Fruit fly (Drosophila melanogaster) whole organism, embryonic: ENCODE data around the gene CG31816.

ENCODE experiments used
- Ada2b ChIP-seq: fragments of 200-800 bp; sonication (Bioruptor generic); IDR thresholded peaks from 2 replicates; pipeline ENCODE4 v1.3.6; 2022; ENCODE audit warnings: missing biosample characterization, missing genetic modification characterization
- Atf-2 ChIP-seq: fragments of 200-800 bp; sonication (Bioruptor generic); optimal IDR thresholded peaks from 2 replicates; lab custom pipeline; 2016; ENCODE audit warnings: missing biosample characterization, missing genetic modification characterization
- B-H2 ChIP-seq: fragments of 200-800 bp; sonication (Bioruptor generic); optimal IDR thresholded peaks from 2 replicates; lab custom pipeline; 2018; ENCODE audit warnings: missing biosample characterization, mild to moderate bottlenecking, missing genetic modification characterization
- Bdp1 ChIP-seq: fragments of 200-800 bp; sonication (Bioruptor generic); optimal IDR thresholded peaks from 3 replicates; lab custom pipeline; 2016; ENCODE audit warnings: missing biosample characterization, missing genetic modification characterization
- CG15514 ChIP-seq: fragments of 200-800 bp; sonication (Bioruptor generic); optimal IDR thresholded peaks from 3 replicates; lab custom pipeline; 2017; ENCODE audit warnings: missing biosample characterization, missing genetic modification characterization, mild to moderate bottlenecking, moderate library complexity, missing genetic modification reagents
- CG1602 ChIP-seq: fragments of 200-800 bp; sonication (Bioruptor generic); optimal IDR thresholded peaks from 3 replicates; lab custom pipeline; 2016; ENCODE audit warnings: missing biosample characterization, missing genetic modification characterization
- CG17186 ChIP-seq: fragments of 200-800 bp; sonication (Bioruptor generic); optimal IDR thresholded peaks from 3 replicates; lab custom pipeline; 2017; ENCODE audit warnings: missing biosample characterization, missing genetic modification reagents, missing genetic modification characterization
- CG32772 ChIP-seq: fragments of 200-800 bp; sonication (Bioruptor generic); IDR thresholded peaks from 2 replicates; pipeline ENCODE4 v1.3.6; 2022; ENCODE audit warnings: missing biosample characterization, missing genetic modification characterization
- CG4328 ChIP-seq: fragments of 200-800 bp; sonication (Bioruptor generic); optimal IDR thresholded peaks from 3 replicates; lab custom pipeline; 2017; ENCODE audit warnings: missing biosample characterization, missing genetic modification reagents, missing genetic modification characterization
- CG5245 ChIP-seq: fragments of 200-800 bp; sonication (Bioruptor generic); optimal IDR thresholded peaks from 3 replicates; lab custom pipeline; 2016; ENCODE audit warnings: missing biosample characterization, missing genetic modification characterization
- CG6272 ChIP-seq: fragments of 200-800 bp; sonication (Bioruptor generic); IDR thresholded peaks from 2 replicates; pipeline ENCODE4 v1.3.6; 2022; ENCODE audit warnings: missing biosample characterization, missing genetic modification characterization
- CG7357 ChIP-seq: fragments of 200-800 bp; sonication (Bioruptor generic); IDR thresholded peaks from 3 replicates; pipeline ENCODE4 v1.3.6; 2022; ENCODE audit warnings: missing biosample characterization, missing genetic modification characterization
- CG7556 ChIP-seq: fragments of 200-800 bp; sonication (Bioruptor generic); optimal IDR thresholded peaks from 2 replicates; lab custom pipeline; 2017; ENCODE audit warnings: missing biosample characterization, mild to moderate bottlenecking, missing genetic modification characterization
- CG7745 ChIP-seq: fragments of 200-800 bp; sonication (Bioruptor generic); optimal IDR thresholded peaks from 2 replicates; lab custom pipeline; 2018; ENCODE audit warnings: missing biosample characterization, mild to moderate bottlenecking, missing genetic modification characterization, moderate library complexity
- CG8924 ChIP-seq: fragments of 200-800 bp; optimal IDR thresholded peaks from 3 replicates; lab custom pipeline; 2019; ENCODE audit warnings: missing biosample characterization, mild to moderate bottlenecking, missing genetic modification characterization, moderate library complexity
- CG8944 ChIP-seq: fragments of 200-800 bp; sonication (Bioruptor generic); optimal IDR thresholded peaks from 3 replicates; lab custom pipeline; 2016; ENCODE audit warnings: missing biosample characterization, missing genetic modification characterization
- CG9727 ChIP-seq: fragments of 200-800 bp; sonication (Bioruptor generic); optimal IDR thresholded peaks from 3 replicates; lab custom pipeline; 2017; ENCODE audit warnings: missing biosample characterization, mild to moderate bottlenecking, missing genetic modification characterization
- CG9876 ChIP-seq: fragments of 200-800 bp; sonication (Bioruptor generic); optimal IDR thresholded peaks from 2 replicates; lab custom pipeline; 2016; ENCODE audit warnings: missing biosample characterization, missing genetic modification characterization
- Deaf1 ChIP-seq: fragments of 200-800 bp; optimal IDR thresholded peaks from 3 replicates; lab custom pipeline; 2019; ENCODE audit warnings: missing biosample characterization, mild to moderate bottlenecking, missing genetic modification characterization, moderate library complexity
- Dll ChIP-seq: fragments of 200-800 bp; sonication (Bioruptor generic); IDR thresholded peaks from 4 replicates; pipeline ENCODE4 v1.3.6; 2022; ENCODE audit warnings: missing biosample characterization, missing genetic modification characterization; ENCODE audit not compliant: partially characterized antibody
- Ets65A ChIP-seq: fragments of 200-800 bp; sonication (Bioruptor generic); peaks from one replicate; lab custom pipeline; 2016; ENCODE audit warnings: missing biosample characterization, missing genetic modification characterization
- H15 ChIP-seq: fragments of 200-800 bp; sonication (Bioruptor generic); IDR thresholded peaks from 3 replicates; pipeline ENCODE4 v1.3.6; 2022; ENCODE audit warnings: missing biosample characterization, missing genetic modification characterization
- HLH3B ChIP-seq: fragments of 200-800 bp; sonication (Bioruptor generic); IDR thresholded peaks from 2 replicates; pipeline ENCODE4 v1.3.6; 2022; ENCODE audit warnings: missing biosample characterization, missing genetic modification characterization
- Lpt ChIP-seq: fragments of >200 bp; optimal IDR thresholded peaks from 2 replicates; lab custom pipeline; 2018; ENCODE audit warnings: missing biosample characterization, missing genetic modification characterization
- Med ChIP-seq: fragments of 200-800 bp; sonication (Bioruptor generic); peaks from one replicate; lab custom pipeline; 2016; ENCODE audit warnings: missing biosample characterization, missing genetic modification characterization, mild to moderate bottlenecking, inconsistent platforms, moderate library complexity
- NC2α ChIP-seq: fragments of 200-800 bp; sonication (Bioruptor generic); optimal IDR thresholded peaks from 2 replicates; lab custom pipeline; 2016; ENCODE audit warnings: missing biosample characterization, missing genetic modification characterization
- Neu2 ChIP-seq: fragments of 200-800 bp; sonication (Bioruptor generic); optimal IDR thresholded peaks from 3 replicates; lab custom pipeline; 2016; ENCODE audit warnings: missing biosample characterization, missing genetic modification characterization, borderline replicate concordance
- Opbp ChIP-seq: fragments of 200-800 bp; sonication (Bioruptor generic); IDR thresholded peaks from 3 replicates; pipeline ENCODE4 v1.3.6; 2022; ENCODE audit warnings: missing biosample characterization, missing genetic modification characterization; ENCODE audit not compliant: partially characterized antibody
- Poxn ChIP-seq: fragments of 200-800 bp; sonication (Bioruptor generic); IDR thresholded peaks from 2 replicates; pipeline ENCODE4 v1.3.6; 2022; ENCODE audit warnings: missing biosample characterization, missing genetic modification characterization
- Ssrp ChIP-seq: fragments of 200-800 bp; sonication (Bioruptor generic); optimal IDR thresholded peaks from 2 replicates; lab custom pipeline; 2018; ENCODE audit warnings: missing biosample characterization, mild to moderate bottlenecking, missing genetic modification characterization, moderate library complexity
- Stat92E ChIP-seq, 3 experiments: fragments of >200 bp in 2 of 3; fragments of 200-800 bp in 1 of 3; sonication (Bioruptor generic) in 1 of 3; optimal IDR thresholded peaks; 2 replicates each; lab custom pipeline; 2017 to 2019; ENCODE audit warnings: missing biosample characterization in 3 of 3, missing genetic modification characterization in 3 of 3, mild to moderate bottlenecking in 1 of 3, moderate library complexity in 1 of 3
- TFAM ChIP-seq: fragments of 200-800 bp; sonication (Bioruptor generic); optimal IDR thresholded peaks from 2 replicates; lab custom pipeline; 2017; ENCODE audit warnings: missing biosample characterization, missing genetic modification characterization, inconsistent platforms
- amos ChIP-seq: fragments of 200-800 bp; sonication (Bioruptor generic); IDR thresholded peaks from 2 replicates; pipeline ENCODE4 v1.3.6; 2022; ENCODE audit warnings: missing biosample characterization, missing genetic modification characterization; ENCODE audit not compliant: partially characterized antibody
- bab2 ChIP-seq: fragments of 200-800 bp; sonication (Bioruptor generic); optimal IDR thresholded peaks from 2 replicates; lab custom pipeline; 2016; ENCODE audit warnings: missing biosample characterization, missing genetic modification characterization
- bsh ChIP-seq, 2 experiments: fragments of 200-800 bp; sonication (Bioruptor generic); optimal IDR thresholded peaks; 2 replicates each; lab custom pipeline; 2017 to 2018; ENCODE audit warnings: mild to moderate bottlenecking in 2 of 2, missing biosample characterization in 2 of 2, missing genetic modification characterization in 2 of 2, moderate library complexity in 1 of 2
- btn ChIP-seq: fragments of 200-800 bp; sonication (Bioruptor generic); optimal IDR thresholded peaks from 2 replicates; lab custom pipeline; 2016; ENCODE audit warnings: missing biosample characterization, missing genetic modification characterization
- cad ChIP-seq: fragments of >200 bp; optimal IDR thresholded peaks from 2 replicates; lab custom pipeline; 2017; ENCODE audit warnings: missing biosample characterization, missing genetic modification characterization
- cato ChIP-seq: fragments of 200-800 bp; sonication (Bioruptor generic); optimal IDR thresholded peaks from 2 replicates; lab custom pipeline; 2016; ENCODE audit warnings: missing biosample characterization, missing genetic modification characterization, borderline replicate concordance
- chm ChIP-seq: fragments of 200-800 bp; sonication (Bioruptor generic); IDR thresholded peaks from 2 replicates; pipeline ENCODE4 v1.3.6; 2022; ENCODE audit warnings: missing biosample characterization, missing genetic modification characterization
- crol ChIP-seq: fragments of 200-800 bp; sonication (Bioruptor generic); IDR thresholded peaks from 2 replicates; pipeline ENCODE4 v1.3.6; 2022; ENCODE audit warnings: missing biosample characterization, missing genetic modification characterization
- da ChIP-seq: fragments of 200-800 bp; sonication (Bioruptor generic); optimal IDR thresholded peaks from 2 replicates; lab custom pipeline; 2016; ENCODE audit warnings: missing biosample characterization, missing genetic modification characterization
- emc ChIP-seq: fragments of 200-800 bp; sonication (Bioruptor generic); optimal IDR thresholded peaks from 2 replicates; lab custom pipeline; 2016; ENCODE audit warnings: missing biosample characterization, missing genetic modification characterization
- ems ChIP-seq: fragments of 200-800 bp; sonication (Bioruptor generic); optimal IDR thresholded peaks from 3 replicates; lab custom pipeline; 2016; ENCODE audit warnings: missing biosample characterization, missing genetic modification characterization
- exex ChIP-seq: fragments of 200-800 bp; sonication (Bioruptor generic); optimal IDR thresholded peaks from 4 replicates; lab custom pipeline; 2018; ENCODE audit warnings: missing biosample characterization, mild to moderate bottlenecking, missing genetic modification characterization, moderate library complexity
- h ChIP-seq: fragments of >200 bp; optimal IDR thresholded peaks from 2 replicates; lab custom pipeline; 2017
- hbn ChIP-seq: fragments of 200-800 bp; sonication (Bioruptor generic); IDR thresholded peaks from 2 replicates; pipeline ENCODE4 v1.3.6; 2022; ENCODE audit warnings: missing biosample characterization, missing genetic modification characterization; ENCODE audit not compliant: partially characterized antibody
- hkb ChIP-seq, 2 experiments: fragments of 200-800 bp in 1 of 2; fragments of >200 bp in 1 of 2; sonication (Bioruptor generic) in 1 of 2; IDR thresholded peaks in 1 of 2; optimal IDR thresholded peaks in 1 of 2; 2 replicates each; pipeline versions ENCODE4 v1.3.6 to Lab custom; 2017 to 2022; ENCODE audit warnings: missing biosample characterization in 1 of 2, missing genetic modification characterization in 1 of 2
- kni ChIP-seq: fragments of 200-800 bp; sonication (Bioruptor generic); optimal IDR thresholded peaks from 3 replicates; lab custom pipeline; 2017; ENCODE audit warnings: mild to moderate bottlenecking, missing biosample characterization, missing genetic modification reagents, missing genetic modification characterization
- lbe ChIP-seq: fragments of 200-800 bp; sonication (Bioruptor generic); optimal IDR thresholded peaks from 2 replicates; lab custom pipeline; 2016; ENCODE audit warnings: missing biosample characterization, mild to moderate bottlenecking, missing genetic modification characterization
- oc ChIP-seq: fragments of 200-800 bp; sonication (Bioruptor generic); optimal IDR thresholded peaks from 2 replicates; lab custom pipeline; 2018; ENCODE audit warnings: missing biosample characterization, mild to moderate bottlenecking, missing genetic modification characterization, moderate library complexity
- pb ChIP-seq: fragments of 200-800 bp; sonication (Bioruptor generic); optimal IDR thresholded peaks from 3 replicates; lab custom pipeline; 2016; ENCODE audit warnings: missing biosample characterization, missing genetic modification characterization
- tio ChIP-seq: fragments of 200-800 bp; sonication (Bioruptor generic); optimal IDR thresholded peaks from 2 replicates; lab custom pipeline; 2017; ENCODE audit warnings: missing biosample characterization, missing genetic modification characterization, inconsistent platforms

CG31816 gene

DNA sequence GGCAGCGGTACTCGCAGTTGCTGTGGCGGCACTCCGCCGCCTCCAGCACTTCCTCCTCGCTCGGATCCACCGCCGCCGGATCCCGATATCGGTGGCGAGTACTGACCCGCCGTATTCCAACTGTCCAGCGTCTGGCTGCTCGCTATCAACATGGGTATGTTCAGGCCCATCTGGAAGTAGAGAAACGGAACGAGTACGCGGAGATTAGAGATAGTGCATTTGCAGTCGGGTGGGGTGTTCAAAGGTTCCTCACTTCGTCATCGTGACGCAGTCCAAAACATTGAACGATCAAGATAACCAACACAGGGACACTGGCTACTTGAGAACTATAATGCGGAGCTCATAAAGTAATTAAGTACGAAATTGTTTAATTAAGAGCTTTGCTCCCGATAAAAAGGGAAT lies 31.1 kb upstream of the CG31816 start (continued):
- no peak for TF ChIP-seq hbn (GFP tag; lab: Robert Waterston, UW)
- no peak for TF ChIP-seq amos (GFP tag; lab: Robert Waterston, UW)
- TF ChIP-seq CG5245 (GFP tag; lab: Kevin White, UChicago): no peak
- TF ChIP-seq Ets65A (GFP tag; lab: Kevin White, UChicago): peak; percentile 24
- no peak for TF ChIP-seq CG7357 (GFP tag; lab: Robert Waterston, UW)
- TF ChIP-seq Stat92E (GFP tag; optimal IDR thresholded peaks at IDR 0.05; lab: Kevin White, UChicago): no peak
- no peak for TF ChIP-seq H15 (GFP tag; lab: Robert Waterston, UW)
- no peak for TF ChIP-seq btn (GFP tag; lab: Kevin White, UChicago)
- no peak for TF ChIP-seq tio (GFP tag; lab: Kevin White, UChicago)
- no peak for TF ChIP-seq CG8924 (tag; lab: Kevin White, UChicago)
- TF ChIP-seq exex (tag; lab: Kevin White, UChicago): peak; percentile 78
- TF ChIP-seq Opbp: no peak
- TF ChIP-seq Atf-2 (GFP tag; lab: Kevin White, UChicago): no peak
- no peak for TF ChIP-seq NC2α (GFP tag; lab: Kevin White, UChicago)
- TF ChIP-seq cato (GFP tag; lab: Kevin White, UChicago): no peak
- no peak for TF ChIP-seq Neu2 (GFP tag; lab: Kevin White, UChicago)
- peak; percentile 72 for TF ChIP-seq Med
- no peak for TF ChIP-seq Poxn (GFP tag; lab: Robert Waterston, UW)
- no peak for TF ChIP-seq CG9876
- TF ChIP-seq CG9727: no peak
- no peak for TF ChIP-seq CG8944 (GFP tag; lab: Kevin White, UChicago)
- no peak for TF ChIP-seq oc (tag; lab: Kevin White, UChicago)
- TF ChIP-seq Dll: no peak
- no peak for TF ChIP-seq h (lab: Kevin White, UChicago)
- no peak for TF ChIP-seq CG1602 (GFP tag; lab: Kevin White, UChicago)
- TF ChIP-seq pb (GFP tag; lab: Kevin White, UChicago): no peak
- TF ChIP-seq B-H2: no peak
- TF ChIP-seq Bdp1 (GFP tag; lab: Kevin White, UChicago): no peak
- TF ChIP-seq HLH3B: no peak
- no peak for TF ChIP-seq CG15514 (GFP tag; lab: Kevin White, UChicago)
- peak in 1 of 2 experiments; percentile 20 for TF ChIP-seq bsh (GFP tag; optimal IDR thresholded peaks at IDR 0.05; lab: Kevin White, UChicago)
- TF ChIP-seq Deaf1 (tag; lab: Kevin White, UChicago): no peak
- no peak for TF ChIP-seq kni (GFP tag; lab: Kevin White, UChicago)
- TF ChIP-seq Ssrp (tag; lab: Kevin White, UChicago): no peak
- no peak for TF ChIP-seq bab2 (GFP tag; lab: Kevin White, UChicago)
- no peak for TF ChIP-seq chm
- TF ChIP-seq da (GFP tag; lab: Kevin White, UChicago): no peak
- TF ChIP-seq Ada2b: no peak
- no peak for TF ChIP-seq TFAM (GFP tag; lab: Kevin White, UChicago)
- TF ChIP-seq crol (GFP tag; lab: Robert Waterston, UW): peak; percentile 12; the same call in 1 of the 2 replicates
- no peak for TF ChIP-seq lbe (GFP tag; lab: Kevin White, UChicago)
- TF ChIP-seq CG6272 (GFP tag; lab: Robert Waterston, UW): no peak
- TF ChIP-seq cad (GFP tag; lab: Kevin White, UChicago): no peak
- no peak for TF ChIP-seq Lpt (GFP tag; lab: Kevin White, UChicago)
- no peak for TF ChIP-seq CG17186
- TF ChIP-seq CG32772 (GFP tag; lab: Robert Waterston, UW): no peak
- TF ChIP-seq CG4328 (GFP tag; lab: Kevin White, UChicago): no peak
- TF ChIP-seq CG7745 (tag; lab: Kevin White, UChicago): peak; percentile 91
- no peak for TF ChIP-seq emc (GFP tag; lab: Kevin White, UChicago)
- TF ChIP-seq CG7556 (GFP tag; lab: Kevin White, UChicago): no peak
- TF ChIP-seq hkb (optimal IDR thresholded peaks at IDR 0.05; lab: Kevin White, UChicago): no peak
- TF ChIP-seq hkb (GFP tag; IDR thresholded peaks at IDR 0.05; lab: Robert Waterston, UW): no peak
- no peak for TF ChIP-seq ems
